Fruit fly (Drosophila melanogaster) whole organism, adult: ENCODE results near the gene CG7248.

ENCODE experiments used
- cnc ChIP-seq, 2 experiments: fragments of >200 bp; optimal IDR thresholded peaks; 2 replicates each; lab custom pipeline; 2017
- tj ChIP-seq: fragments of 200-800 bp; sonication (Bioruptor generic); optimal IDR thresholded peaks from 3 replicates; lab custom pipeline; 2017; ENCODE audit warnings: missing biosample characterization, mild to moderate bottlenecking, missing genetic modification characterization, moderate library complexity

dm6 chr3L:11947357-11947756, 6.5 kb upstream of the CG7248 start, which contains the start of gene CG7252:
- TF ChIP-seq tj (GFP tag; lab: Kevin White, UChicago) (no peak), cnc (optimal IDR thresholded peaks at IDR 0.05; lab: Kevin White, UChicago) (no peak)
